Worm (Caenorhabditis elegans) whole organism, L2 larva: ENCODE results near the gene W02B12.12.

ENCODE experiments used
- egl-27 ChIP-seq: sonication (generic microtip); optimal IDR thresholded peaks from 3 replicates; lab custom pipeline; 2017; ENCODE audit warnings: missing biosample characterization, missing genetic modification reagents, missing genetic modification characterization
- lin-11 ChIP-seq: fragments of 150-350 bp; sonication (generic microtip); optimal IDR thresholded peaks from 2 replicates; lab custom pipeline; 2014; ENCODE audit warnings: missing biosample characterization, missing genetic modification characterization, inconsistent platforms, mixed read lengths
- snpc-4 ChIP-seq: fragments of 150-350 bp; optimal IDR thresholded peaks from 2 replicates; lab custom pipeline; 2014; ENCODE audit warnings: missing biosample characterization, missing genetic modification characterization
- unc-62 ChIP-seq: fragments of 150-350 bp; optimal IDR thresholded peaks from 2 replicates; lab custom pipeline; 2014; ENCODE audit warnings: missing biosample characterization, missing genetic modification reagents, missing genetic modification characterization

ce11 chrII:11431584-11431983, 47.4 kb downstream of the W02B12.12 start, which contains the start of gene C05D12.4:
- no peak for TF ChIP-seq lin-11 (tag; lab: Kevin White, UChicago)
- TF ChIP-seq snpc-4, result no peak
- TF ChIP-seq egl-27 (tag; lab: Kevin White, UChicago), result no peak
- TF ChIP-seq unc-62 (GFP tag; lab: Kevin White, UChicago), result no peak
